Comparison of ENCODE assay signal across 5 fruit fly cellular contexts in genomic region chr3R:24046580-24047225, dm6.
A peak's percentile ranks its signal among the peaks of the same experiment; 100 is the strongest.
TF ChIP-seq lines count a peak whose summit lies in the region.

No protein-coding gene starts in this region.

- TF ChIP-seq CTCF in whole organism, embryonic (GFP tag; optimal IDR thresholded peaks at IDR 0.05; lab: Kevin White, UChicago), result no peak

TF ChIP-seq in whole organism, adult, 20 proteins besides CTCF, POLR2A, EP300 and RAD21:
- TF ChIP-seq cnc (optimal IDR thresholded peaks at IDR 0.05; lab: Kevin White, UChicago), result no peak
- TF ChIP-seq CG7101 (tag; optimal IDR thresholded peaks at IDR 0.05; lab: Kevin White, UChicago), result no peak
- no peak for TF ChIP-seq CG7045 (GFP tag; optimal IDR thresholded peaks at IDR 0.05; lab: Kevin White, UChicago)
- no peak for TF ChIP-seq CG11617 (GFP tag; optimal IDR thresholded peaks at IDR 0.05; lab: Kevin White, UChicago)
- TF ChIP-seq pad (GFP tag; optimal IDR thresholded peaks at IDR 0.05; lab: Kevin White, UChicago), result peak; percentile 91
- no peak for TF ChIP-seq CG33017 (tag; optimal IDR thresholded peaks at IDR 0.05; lab: Kevin White, UChicago)
- no peak for TF ChIP-seq CG5204 (GFP tag; optimal IDR thresholded peaks at IDR 0.05; lab: Kevin White, UChicago)
- no peak for TF ChIP-seq cic (GFP tag; optimal IDR thresholded peaks at IDR 0.05; lab: Kevin White, UChicago)
- no peak for TF ChIP-seq ovo (GFP tag; optimal IDR thresholded peaks at IDR 0.05; lab: Kevin White, UChicago)
- TF ChIP-seq Mnt (GFP tag; optimal IDR thresholded peaks at IDR 0.05; lab: Kevin White, UChicago), result peak; percentile 3
- no peak for TF ChIP-seq bab1 (GFP tag; optimal IDR thresholded peaks at IDR 0.05; lab: Kevin White, UChicago)
- no peak for TF ChIP-seq CG12768 (GFP tag; optimal IDR thresholded peaks at IDR 0.05; lab: Kevin White, UChicago)
- peak; percentile 4 for TF ChIP-seq Clk (GFP tag; optimal IDR thresholded peaks at IDR 0.05; lab: Kevin White, UChicago)
- no peak for TF ChIP-seq toe (GFP tag; optimal IDR thresholded peaks at IDR 0.05; lab: Kevin White, UChicago)
- peak; percentile 76 for TF ChIP-seq tj (GFP tag; optimal IDR thresholded peaks at IDR 0.05; lab: Kevin White, UChicago)
- TF ChIP-seq Crg-1 (GFP tag; optimal IDR thresholded peaks at IDR 0.05; lab: Kevin White, UChicago), result peak; percentile 39

TF ChIP-seq in whole organism, embryonic, 481 proteins besides CTCF, POLR2A, EP300 and RAD21 (continues in another document):
- TF ChIP-seq yki (optimal IDR thresholded peaks at IDR 0.05; lab: Kevin White, UChicago), result peak; percentile 20
- TF ChIP-seq CG31365 (tag; optimal IDR thresholded peaks at IDR 0.05; lab: Kevin White, UChicago), result peak; percentile 81
- TF ChIP-seq slbo (GFP tag; IDR thresholded peaks at IDR 0.05; lab: Robert Waterston, UW), result no peak
- no peak for TF ChIP-seq CG16863 (GFP tag; optimal IDR thresholded peaks at IDR 0.05; lab: Kevin White, UChicago)
- TF ChIP-seq vvl (GFP tag; IDR thresholded peaks at IDR 0.05; lab: Robert Waterston, UW), result no peak
- no peak for TF ChIP-seq CG5953 (GFP tag; IDR thresholded peaks at IDR 0.05; lab: Robert Waterston, UW)
- TF ChIP-seq Mrtf (GFP tag; IDR thresholded peaks at IDR 0.05; lab: Robert Waterston, UW), result no peak
- TF ChIP-seq Oaz (GFP tag; IDR thresholded peaks at IDR 0.05; lab: Robert Waterston, UW), result no peak
- TF ChIP-seq Drgx (GFP tag; IDR thresholded peaks at IDR 0.05; lab: Robert Waterston, UW), result 0 out of 2 replicates have a peak, but pooled peaks have one; percentile 15
- TF ChIP-seq fd64A (GFP tag; optimal IDR thresholded peaks at IDR 0.05; lab: Kevin White, UChicago), result no peak
- TF ChIP-seq CG33213 (GFP tag; optimal IDR thresholded peaks at IDR 0.05; lab: Kevin White, UChicago), result no peak
- TF ChIP-seq CG12769 (tag; optimal IDR thresholded peaks at IDR 0.05; lab: Kevin White, UChicago), result peak; percentile 27
- TF ChIP-seq CG2712 (tag; optimal IDR thresholded peaks at IDR 0.05; lab: Kevin White, UChicago), result no peak
- no peak for TF ChIP-seq Gsc (GFP tag; IDR thresholded peaks at IDR 0.05; lab: Robert Waterston, UW)
- TF ChIP-seq MESR4 (GFP tag; optimal IDR thresholded peaks at IDR 0.05; lab: Kevin White, UChicago), result peak; percentile 30
- TF ChIP-seq Dek (tag; optimal IDR thresholded peaks at IDR 0.05; lab: Kevin White, UChicago), result no peak
- peak; percentile 6 for TF ChIP-seq CG8924 (tag; optimal IDR thresholded peaks at IDR 0.05; lab: Kevin White, UChicago)
- TF ChIP-seq nom (GFP tag; optimal IDR thresholded peaks at IDR 0.05; lab: Kevin White, UChicago), result peak; percentile 43
- no peak for TF ChIP-seq jumu (GFP tag; optimal IDR thresholded peaks at IDR 0.05; lab: Kevin White, UChicago)
- 0 out of 3 replicates have a peak, but pooled peaks have one; percentile 25 for TF ChIP-seq Doc3 (GFP tag; IDR thresholded peaks at IDR 0.05; lab: Robert Waterston, UW; ENCODE audit: partially characterized antibody)

TF ChIP-seq in whole organism, prepupa, 60 proteins besides CTCF, POLR2A, EP300 and RAD21:
- TF ChIP-seq ss (GFP tag; optimal IDR thresholded peaks at IDR 0.05; lab: Kevin White, UChicago) (peak in 1 of 2 experiments; percentile 23), vri (GFP tag; optimal IDR thresholded peaks at IDR 0.05; lab: Kevin White, UChicago) (peak; percentile 21), Eip75B (GFP tag; optimal IDR thresholded peaks at IDR 0.05; lab: Kevin White, UChicago) (peak; percentile 5), Eip93F (GFP tag; optimal IDR thresholded peaks at IDR 0.05; lab: Kevin White, UChicago) (peak; percentile 47), Met (GFP tag; optimal IDR thresholded peaks at IDR 0.05; lab: Kevin White, UChicago) (peak; percentile 28), CG6163 (GFP tag; IDR thresholded peaks at IDR 0.05; lab: Robert Waterston, UW) (peak; percentile 58; the same call in 2 of the 3 replicates), CG6792 (GFP tag; optimal IDR thresholded peaks at IDR 0.05; lab: Kevin White, UChicago) (no peak), topi (GFP tag; optimal IDR thresholded peaks at IDR 0.05; lab: Kevin White, UChicago) (peak; percentile 18), Sox14 (GFP tag; optimal IDR thresholded peaks at IDR 0.05; lab: Kevin White, UChicago) (peak; percentile 99), CG1621 (tag; optimal IDR thresholded peaks at IDR 0.05; lab: Kevin White, UChicago) (peak; percentile 2), svp (GFP tag; lab: Kevin White, UChicago) (peak; percentile 86), fkh (GFP tag; optimal IDR thresholded peaks at IDR 0.05; lab: Kevin White, UChicago) (no peak), CG32006 (GFP tag; optimal IDR thresholded peaks at IDR 0.05; lab: Kevin White, UChicago) (no peak), Eip78C (GFP tag; lab: Kevin White, UChicago) (peak; percentile 83), Smox (GFP tag; optimal IDR thresholded peaks at IDR 0.05; lab: Kevin White, UChicago) (no peak)

TF ChIP-seq in whole organism, pupa, 21 proteins besides CTCF, POLR2A, EP300 and RAD21:
- no peak for TF ChIP-seq CG9948 (tag; optimal IDR thresholded peaks at IDR 0.05; lab: Kevin White, UChicago)
- TF ChIP-seq CG13204 (GFP tag; optimal IDR thresholded peaks at IDR 0.05; lab: Kevin White, UChicago), result peak; percentile 13
- TF ChIP-seq EcR (GFP tag; optimal IDR thresholded peaks at IDR 0.05; lab: Kevin White, UChicago), result peak; percentile 77
- TF ChIP-seq CG4496 (GFP tag; IDR thresholded peaks at IDR 0.05; lab: Robert Waterston, UW), result no peak
- peak; percentile 24; the same call in 1 of the 3 replicates for TF ChIP-seq fd96Ca (GFP tag; IDR thresholded peaks at IDR 0.05; lab: Robert Waterston, UW)
- TF ChIP-seq Ets98B (GFP tag; IDR thresholded peaks at IDR 0.05; lab: Robert Waterston, UW), result peak; percentile 33
- peak; percentile 16 for TF ChIP-seq Pif1A (GFP tag; optimal IDR thresholded peaks at IDR 0.05; lab: Kevin White, UChicago)
- peak; percentile 1 for TF ChIP-seq Pif1B (GFP tag; optimal IDR thresholded peaks at IDR 0.05; lab: Kevin White, UChicago)
- no peak for TF ChIP-seq CG8159 (tag; optimal IDR thresholded peaks at IDR 0.05; lab: Kevin White, UChicago)

TF ChIP-seq in whole organism, wandering third instar larva, 38 proteins besides CTCF, POLR2A, EP300 and RAD21:
- peak; percentile 10 for TF ChIP-seq Hnf4 (GFP tag; optimal IDR thresholded peaks at IDR 0.05; lab: Kevin White, UChicago)
- no peak for TF ChIP-seq jim (GFP tag; optimal IDR thresholded peaks at IDR 0.05; lab: Kevin White, UChicago)
- peak; percentile 77 for TF ChIP-seq Dif (GFP tag; optimal IDR thresholded peaks at IDR 0.05; lab: Kevin White, UChicago; ENCODE audit: partially characterized antibody)
- TF ChIP-seq OdsH (GFP tag; optimal IDR thresholded peaks at IDR 0.05; lab: Kevin White, UChicago), result no peak
- TF ChIP-seq sage (GFP tag; optimal IDR thresholded peaks at IDR 0.05; lab: Kevin White, UChicago), result peak; percentile 6
- no peak for TF ChIP-seq pan (optimal IDR thresholded peaks at IDR 0.05; lab: Kevin White, UChicago)
- TF ChIP-seq psq (GFP tag; optimal IDR thresholded peaks at IDR 0.05; lab: Kevin White, UChicago), result peak; percentile 97
- no peak for TF ChIP-seq dl (GFP tag; optimal IDR thresholded peaks at IDR 0.05; lab: Kevin White, UChicago; ENCODE audit: insufficient read depth in 1 of 2, partially characterized antibody in 2 of 2)
- TF ChIP-seq lola (GFP tag; optimal IDR thresholded peaks at IDR 0.05; lab: Kevin White, UChicago), result no peak
- TF ChIP-seq Jra (GFP tag; optimal IDR thresholded peaks at IDR 0.05; lab: Kevin White, UChicago), result no peak
- TF ChIP-seq h (GFP tag; optimal IDR thresholded peaks at IDR 0.05; lab: Kevin White, UChicago), result peak; percentile 50
- peak; percentile 64 for TF ChIP-seq Hr83 (GFP tag; optimal IDR thresholded peaks at IDR 0.05; lab: Kevin White, UChicago; ENCODE audit: poor library complexity, severe bottlenecking)
- no peak for TF ChIP-seq brk (GFP tag; optimal IDR thresholded peaks at IDR 0.05; lab: Kevin White, UChicago)
- no peak for TF ChIP-seq tai (GFP tag; optimal IDR thresholded peaks at IDR 0.05; lab: Kevin White, UChicago)
- TF ChIP-seq GATAd (GFP tag; optimal IDR thresholded peaks at IDR 0.05; lab: Kevin White, UChicago), result no peak
- peak; percentile 17 for TF ChIP-seq fru (GFP tag; optimal IDR thresholded peaks at IDR 0.05; lab: Kevin White, UChicago)
- TF ChIP-seq CrebA (GFP tag; optimal IDR thresholded peaks at IDR 0.05; lab: Kevin White, UChicago; ENCODE audit: borderline replicate concordance), result no peak
- no peak for TF ChIP-seq ey (GFP tag; optimal IDR thresholded peaks at IDR 0.05; lab: Kevin White, UChicago)
- no peak for TF ChIP-seq dmrt93B (GFP tag; optimal IDR thresholded peaks at IDR 0.05; lab: Kevin White, UChicago)
- no peak for TF ChIP-seq Sp1 (GFP tag; optimal IDR thresholded peaks at IDR 0.05; lab: Kevin White, UChicago)
- TF ChIP-seq CG32264 (GFP tag; optimal IDR thresholded peaks at IDR 0.05; lab: Kevin White, UChicago), result peak; percentile 24
- no peak for TF ChIP-seq CG9705 (GFP tag; optimal IDR thresholded peaks at IDR 0.05; lab: Kevin White, UChicago)
- no peak for TF ChIP-seq HLH106 (tag; optimal IDR thresholded peaks at IDR 0.05; lab: Kevin White, UChicago)
- no peak for TF ChIP-seq Mio (GFP tag; optimal IDR thresholded peaks at IDR 0.05; lab: Kevin White, UChicago)
- no peak for TF ChIP-seq Myc (optimal IDR thresholded peaks at IDR 0.05; lab: Kevin White, UChicago)
- TF ChIP-seq dsf (GFP tag; optimal IDR thresholded peaks at IDR 0.05; lab: Kevin White, UChicago; ENCODE audit: borderline replicate concordance), result no peak
- no peak for TF ChIP-seq Abd-B (GFP tag; optimal IDR thresholded peaks at IDR 0.05; lab: Kevin White, UChicago)
- no peak for TF ChIP-seq sv (GFP tag; optimal IDR thresholded peaks at IDR 0.05; lab: Kevin White, UChicago)
- no peak for TF ChIP-seq usp (GFP tag; optimal IDR thresholded peaks at IDR 0.05; lab: Kevin White, UChicago)
- TF ChIP-seq br (GFP tag; optimal IDR thresholded peaks at IDR 0.05; lab: Kevin White, UChicago), result peak; percentile 0
- TF ChIP-seq Vsx2 (GFP tag; optimal IDR thresholded peaks at IDR 0.05; lab: Kevin White, UChicago; ENCODE audit: partially characterized antibody), result no peak
- TF ChIP-seq rgr (GFP tag; optimal IDR thresholded peaks at IDR 0.05; lab: Kevin White, UChicago), result no peak
- TF ChIP-seq Hr78 (GFP tag; optimal IDR thresholded peaks at IDR 0.05; lab: Kevin White, UChicago), result no peak
- peak; percentile 73 for TF ChIP-seq N (GFP tag; optimal IDR thresholded peaks at IDR 0.05; lab: Kevin White, UChicago)
- no peak for TF ChIP-seq Dfd (GFP tag; optimal IDR thresholded peaks at IDR 0.05; lab: Kevin White, UChicago)
- peak; percentile 41 for TF ChIP-seq Rel (GFP tag; optimal IDR thresholded peaks at IDR 0.05; lab: Kevin White, UChicago)
- TF ChIP-seq Rel (tag; optimal IDR thresholded peaks at IDR 0.05; lab: Kevin White, UChicago), result peak; percentile 26
- TF ChIP-seq woc (GFP tag; optimal IDR thresholded peaks at IDR 0.05; lab: Kevin White, UChicago), result no peak
- no peak for TF ChIP-seq foxo (GFP tag; optimal IDR thresholded peaks at IDR 0.05; lab: Kevin White, UChicago)
